Worm (Caenorhabditis elegans): Measurements from ENCODE around the gene srsx-38.

- no peak for TF ChIP-seq jun-1 (tag; optimal IDR thresholded peaks at IDR 0.05)
- TF ChIP-seq lir-3 (tag; optimal IDR thresholded peaks at IDR 0.05), result no peak
- TF ChIP-seq zfp-2 (tag; optimal IDR thresholded peaks at IDR 0.05), result no peak
- no peak for TF ChIP-seq nhr-76 (tag; optimal IDR thresholded peaks at IDR 0.05)
- no peak for TF ChIP-seq skn-1 (tag; optimal IDR thresholded peaks at IDR 0.05)
- no peak for TF ChIP-seq nhr-111 (GFP tag; optimal IDR thresholded peaks at IDR 0.05)
- no peak for TF ChIP-seq dpl-1 (GFP tag; optimal IDR thresholded peaks at IDR 0.05)
- no peak for TF ChIP-seq R02D3.7 (tag; optimal IDR thresholded peaks at IDR 0.05)
- TF ChIP-seq fos-1 (tag; optimal IDR thresholded peaks at IDR 0.05), result no peak
- no peak for TF ChIP-seq lin-15B (tag; optimal IDR thresholded peaks at IDR 0.05)
These were observed 26.3 kb upstream of the srsx-38 start, which contains the start of gene srbc-54 for ce11 chrV:15833622-15834021.
